Worm (Caenorhabditis elegans): ENCODE results near the gene ZK1098.11.
A peak's percentile ranks its signal among the peaks of the same experiment; 100 is the strongest.

Gene ZK1098.11

DNA sequence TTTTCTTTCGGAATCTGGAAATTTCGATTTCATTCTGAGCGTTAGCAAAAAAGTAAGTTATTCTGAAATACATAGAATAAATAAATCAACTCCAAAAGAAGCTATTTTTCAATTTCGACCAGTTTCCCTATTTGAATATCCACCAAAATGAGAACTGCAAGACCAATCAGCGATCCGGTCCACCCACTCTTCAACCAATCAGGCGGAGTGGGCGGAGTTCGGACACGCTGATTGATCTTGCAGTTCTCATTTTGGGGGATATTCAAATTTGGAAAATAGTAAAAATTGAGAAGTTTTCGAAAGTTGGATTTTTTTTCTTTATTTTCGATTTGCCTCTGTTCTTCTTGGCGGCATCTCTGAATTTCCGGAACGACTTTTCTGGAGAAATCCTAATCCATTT lies 14.5 kb downstream of the ZK1098.11 start (continued):
- TF ChIP-seq rbr-2 (tag; optimal IDR thresholded peaks at IDR 0.05) = no peak

DNA sequence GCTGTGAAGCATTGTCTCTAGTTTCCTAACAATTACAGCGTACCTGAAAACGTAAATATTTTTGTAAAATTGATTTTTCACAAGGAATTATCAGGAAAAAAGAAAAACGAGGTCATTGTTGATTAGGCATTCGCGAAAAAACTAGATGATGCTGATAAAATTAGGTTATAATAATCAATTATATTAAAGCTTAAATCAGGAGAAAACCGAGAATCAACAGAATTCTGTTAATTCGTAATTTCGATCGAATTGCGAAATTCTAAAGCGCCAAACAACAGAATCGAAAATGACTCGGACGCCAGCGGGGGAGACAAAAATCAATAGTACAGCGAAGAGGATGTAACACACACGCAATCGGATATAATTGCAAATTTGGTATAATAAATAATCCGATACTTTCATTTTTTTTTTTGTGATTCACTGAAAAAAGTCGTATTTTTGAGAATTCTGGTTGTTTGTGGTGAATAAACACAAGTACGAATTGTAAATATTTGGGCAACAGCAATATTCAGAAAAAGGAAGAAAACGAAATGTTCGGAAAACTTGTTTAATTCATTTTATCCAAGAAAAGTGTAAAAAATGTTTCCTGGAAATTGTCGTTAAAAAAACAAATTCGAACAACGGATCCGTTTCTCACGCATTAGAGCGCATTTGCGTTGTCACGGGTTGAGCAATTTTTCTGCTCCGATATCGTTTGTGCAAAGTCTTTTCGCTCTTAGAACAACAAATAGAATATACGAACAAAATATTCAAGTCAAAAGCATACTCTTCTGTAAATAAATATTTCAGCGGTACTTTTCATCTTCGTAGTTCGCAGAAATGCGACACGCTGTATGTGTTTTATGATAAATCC lies 23.9 kb downstream of the ZK1098.11 start, which contains the start of gene ced-7:
Gene ced-7, minus strand, starts transcription at position 51 of the 853 bp plus-strand sequence.
- TF ChIP-seq daf-16 (GFP tag; optimal IDR thresholded peaks at IDR 0.05) = no peak
- TF ChIP-seq daf-16 (tag; optimal IDR thresholded peaks at IDR 0.05) = peak; percentile 77
- no peak for TF ChIP-seq lin-15B (tag; optimal IDR thresholded peaks at IDR 0.05)
- TF ChIP-seq hlh-30 (tag; optimal IDR thresholded peaks at IDR 0.05; ENCODE audit: insufficient read depth) = peak; percentile 87
- peak in 1 of 2 experiments; percentile 45 for TF ChIP-seq unc-62 (GFP tag; optimal IDR thresholded peaks at IDR 0.05 in 1 of 2)
- TF ChIP-seq unc-62 (tag; optimal IDR thresholded peaks at IDR 0.05) = no peak
- TF ChIP-seq ceh-28 (tag; optimal IDR thresholded peaks at IDR 0.05) = no peak
- no peak for TF ChIP-seq dve-1 (tag; optimal IDR thresholded peaks at IDR 0.05; ENCODE audit: insufficient read depth)
- peak; percentile 49 for TF ChIP-seq lin-38 (GFP tag; IDR thresholded peaks at IDR 0.05)
- TF ChIP-seq D1046.2 (GFP tag; IDR thresholded peaks at IDR 0.05) = no peak
- no peak for TF ChIP-seq php-3 (GFP tag; IDR thresholded peaks at IDR 0.05)
- TF ChIP-seq F37D6.2 (tag; optimal IDR thresholded peaks at IDR 0.05) = no peak
- no peak for TF ChIP-seq ceh-62 (tag; optimal IDR thresholded peaks at IDR 0.05)
- peak in 1 of 2 experiments; percentile 28 for TF ChIP-seq lsy-2 (tag; optimal IDR thresholded peaks at IDR 0.05)
- no peak for TF ChIP-seq arid-1 (GFP tag; conservative IDR thresholded peaks at IDR 0.05)
- no peak for TF ChIP-seq nhr-25 (tag; optimal IDR thresholded peaks at IDR 0.05; ENCODE audit: borderline replicate concordance, insufficient read depth)
- no peak for TF ChIP-seq mxl-2 (GFP tag; conservative IDR thresholded peaks at IDR 0.05)
- TF ChIP-seq snpc-4 (tag; optimal IDR thresholded peaks at IDR 0.05) = no peak

DNA sequence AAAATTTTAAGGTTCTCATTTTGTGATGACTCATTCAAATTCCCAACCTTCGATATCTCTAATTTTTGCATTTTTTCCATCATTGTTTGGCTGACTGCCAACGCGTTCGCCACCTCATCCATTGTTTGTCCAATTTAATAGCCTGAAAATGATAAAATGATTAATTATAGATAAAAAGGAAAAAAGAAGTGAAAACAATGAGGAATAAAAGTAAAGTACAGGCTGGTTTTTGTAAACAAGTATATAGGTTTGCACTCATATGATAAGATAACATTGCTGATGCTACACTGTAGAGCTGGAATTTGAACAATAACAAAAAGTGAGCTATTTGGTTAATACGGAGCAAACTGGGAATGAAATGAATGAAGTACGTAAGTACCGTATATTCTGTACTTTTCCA lies 25.8 kb downstream of the ZK1098.11 start, which contains the start of gene C48B4.3:
Gene C48B4.3, minus strand, starts transcription at position 149 of the 400 bp plus-strand sequence.
- no peak for TF ChIP-seq ceh-62 (tag; optimal IDR thresholded peaks at IDR 0.05)
- no peak for TF ChIP-seq F44E2.7 (GFP tag; IDR thresholded peaks at IDR 0.05)
- TF ChIP-seq ZK546.5 (tag; optimal IDR thresholded peaks at IDR 0.05) = no peak
- TF ChIP-seq ZK337.2 (GFP tag; IDR thresholded peaks at IDR 0.05) = no peak
- TF ChIP-seq saeg-2 (GFP tag; IDR thresholded peaks at IDR 0.05) = no peak
- no peak for TF ChIP-seq snpc-1.2 (GFP tag; IDR thresholded peaks at IDR 0.05)
- TF ChIP-seq nhr-48 (tag; optimal IDR thresholded peaks at IDR 0.05) = no peak
- no peak for TF ChIP-seq mxl-2 (GFP tag; conservative IDR thresholded peaks at IDR 0.05)
- TF ChIP-seq nhr-28 (tag; optimal IDR thresholded peaks at IDR 0.05) = peak; percentile 29
- TF ChIP-seq daf-12 (tag; optimal IDR thresholded peaks at IDR 0.05) = no peak
- TF ChIP-seq nhr-102 (tag; optimal IDR thresholded peaks at IDR 0.05) = no peak
- no peak for TF ChIP-seq unc-39 (tag; optimal IDR thresholded peaks at IDR 0.05)
- TF ChIP-seq ceh-82 (tag; optimal IDR thresholded peaks at IDR 0.05) = no peak
- no peak for TF ChIP-seq nhr-25 (tag; optimal IDR thresholded peaks at IDR 0.05; ENCODE audit: borderline replicate concordance, insufficient read depth)
- peak; percentile 75 for TF ChIP-seq dve-1 (tag; optimal IDR thresholded peaks at IDR 0.05; ENCODE audit: insufficient read depth)
- TF ChIP-seq nhr-77 (tag; optimal IDR thresholded peaks at IDR 0.05) = peak; percentile 21
- TF ChIP-seq ctbp-1 (GFP tag; IDR thresholded peaks at IDR 0.05) = no peak
- TF ChIP-seq D1046.2 (GFP tag; IDR thresholded peaks at IDR 0.05) = no peak
- TF ChIP-seq rbr-2 (tag; optimal IDR thresholded peaks at IDR 0.05) = no peak
- no peak for TF ChIP-seq ceh-20 (GFP tag; IDR thresholded peaks at IDR 0.05)
- no peak for TF ChIP-seq duxl-1 (tag; optimal IDR thresholded peaks at IDR 0.05; ENCODE audit: poor library complexity)
- peak; percentile 4 for TF ChIP-seq pqm-1 (tag; optimal IDR thresholded peaks at IDR 0.05)
- TF ChIP-seq php-3 (GFP tag; IDR thresholded peaks at IDR 0.05) = peak; percentile 74
- TF ChIP-seq zip-11 (GFP tag; IDR thresholded peaks at IDR 0.05) = no peak
- TF ChIP-seq daf-16 (GFP tag; optimal IDR thresholded peaks at IDR 0.05) = no peak
- TF ChIP-seq daf-16 (tag; optimal IDR thresholded peaks at IDR 0.05) = peak; percentile 99
- TF ChIP-seq nhr-237 (tag; optimal IDR thresholded peaks at IDR 0.05) = no peak
- TF ChIP-seq hlh-30 (tag; optimal IDR thresholded peaks at IDR 0.05; ENCODE audit: insufficient read depth) = no peak
- TF ChIP-seq unc-62 (GFP tag; optimal IDR thresholded peaks at IDR 0.05 in 1 of 2) = no peak
- TF ChIP-seq unc-62 (tag; optimal IDR thresholded peaks at IDR 0.05) = no peak
- TF ChIP-seq spr-1 (tag; optimal IDR thresholded peaks at IDR 0.05) = no peak
- TF ChIP-seq nhr-10 (tag; optimal IDR thresholded peaks at IDR 0.05) = no peak
- no peak for TF ChIP-seq Y105C5A.15 (GFP tag; IDR thresholded peaks at IDR 0.05)
- no peak for TF ChIP-seq Y5F2A.4 (GFP tag; optimal IDR thresholded peaks at IDR 0.05)
- TF ChIP-seq aha-1 (tag) = no peak
- no peak for TF ChIP-seq egl-43 (GFP tag; IDR thresholded peaks at IDR 0.05)
- no peak for TF ChIP-seq nhr-76 (tag; optimal IDR thresholded peaks at IDR 0.05)
- no peak for TF ChIP-seq skn-1 (tag; optimal IDR thresholded peaks at IDR 0.05)
